Worm (Caenorhabditis elegans): ENCODE measurements around the gene fmo-5.
"Not testable (repeated sequence)": the region's sequence is repeated elsewhere in the genome, so short reads cannot be mapped to it uniquely, and the experiment has no call there.

fmo-5 gene

ce11 chrV:904232-904983 is 943 bp upstream of the fmo-5 start, which contains the start of gene trm-2A (continued):
- no peak for TF ChIP-seq lsy-27 (tag; optimal IDR thresholded peaks at IDR 0.05; ENCODE audit: borderline replicate concordance, insufficient read depth)
- peak; percentile 74 for TF ChIP-seq dpl-1 (GFP tag; optimal IDR thresholded peaks at IDR 0.05)
- peak; percentile 94 for TF ChIP-seq lin-54 (GFP tag; optimal IDR thresholded peaks at IDR 0.05)
- TF ChIP-seq egl-44 (GFP tag; IDR thresholded peaks at IDR 0.05): no peak
- no peak for TF ChIP-seq athp-1 (tag; optimal IDR thresholded peaks at IDR 0.05)
- TF ChIP-seq ceh-58 (GFP tag; IDR thresholded peaks at IDR 0.05): no peak

- no peak for TF ChIP-seq ztf-26 (tag; optimal IDR thresholded peaks at IDR 0.05)
- TF ChIP-seq ama-1 (optimal IDR thresholded peaks at IDR 0.05): no peak
- no peak for TF ChIP-seq ama-1 (GFP tag; optimal IDR thresholded peaks at IDR 0.05)
- no peak for TF ChIP-seq ztf-18 (tag; optimal IDR thresholded peaks at IDR 0.05)
- TF ChIP-seq ets-4 (GFP tag; optimal IDR thresholded peaks at IDR 0.05): no peak
Observed at ce11 chrV:899087-899486, 4.4 kb downstream of the fmo-5 start, which contains the start of gene nas-32. nas-32 (minus strand) TSS chrV:899187.

DNA sequence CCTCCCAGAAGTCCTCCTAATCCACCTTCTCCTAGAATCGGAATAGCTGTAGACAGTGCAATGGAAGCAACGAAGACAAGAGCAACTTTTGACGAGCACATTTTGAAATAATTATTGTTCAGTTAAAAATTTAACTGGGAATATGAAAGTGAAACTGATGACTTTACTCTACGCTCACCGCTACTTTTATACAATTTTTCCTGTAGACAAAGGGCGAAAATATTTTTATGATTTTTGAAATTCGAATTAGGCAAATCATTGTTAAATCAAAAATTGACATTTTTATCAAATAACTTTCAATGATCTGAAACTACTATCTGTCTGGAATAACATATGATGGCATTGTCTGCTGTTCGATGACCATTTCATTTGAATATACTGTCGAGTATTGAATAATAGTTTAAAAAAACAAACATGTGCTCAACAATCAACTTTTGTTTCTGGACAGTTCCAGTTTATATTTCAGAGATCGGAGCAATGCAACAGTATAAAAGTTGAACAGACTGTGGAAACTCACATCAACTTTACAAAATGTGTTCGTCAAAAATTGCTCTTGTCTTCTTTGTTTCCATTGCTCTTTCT is 9.9 kb downstream of the fmo-5 start, which contains the start of the genes srlf-23 and srlf-20:
Gene srlf-23 (minus strand): TSS at position 101 of the 582 bp plus-strand sequence.
Gene srlf-20 (plus strand): TSS at position 532 of the 582 bp plus-strand sequence.
- TF ChIP-seq ets-4 (GFP tag; optimal IDR thresholded peaks at IDR 0.05) (no peak), fkh-3 (tag; optimal IDR thresholded peaks at IDR 0.05) (no peak), cebp-1 (GFP tag; IDR thresholded peaks at IDR 0.05) (no peak), cebp-1 (tag; optimal IDR thresholded peaks at IDR 0.05) (no peak), pbrm-1 (GFP tag; IDR thresholded peaks at IDR 0.05) (no peak), B0261.1 (tag; optimal IDR thresholded peaks at IDR 0.05) (no peak), dpff-1 (tag; optimal IDR thresholded peaks at IDR 0.05) (no peak), lin-40 (tag; optimal IDR thresholded peaks at IDR 0.05) (no peak), ceh-58 (GFP tag; IDR thresholded peaks at IDR 0.05) (no peak), sptf-2 (GFP tag; optimal IDR thresholded peaks at IDR 0.05) (no peak), hsf-1 (GFP tag; IDR thresholded peaks at IDR 0.05) (no peak), F10E7.11 (tag; optimal IDR thresholded peaks at IDR 0.05) (no peak), egrh-3 (GFP tag; IDR thresholded peaks at IDR 0.05) (no peak), nfyb-1 (GFP tag; IDR thresholded peaks at IDR 0.05) (no peak), attf-5 (GFP tag; optimal IDR thresholded peaks at IDR 0.05) (no peak), pha-4 (tag; optimal IDR thresholded peaks at IDR 0.05) (no peak), mes-4 (tag; optimal IDR thresholded peaks at IDR 0.05) (no peak), D2030.7 (GFP tag; IDR thresholded peaks at IDR 0.05) (no peak), mel-28 (tag; optimal IDR thresholded peaks at IDR 0.05; ENCODE audit: borderline replicate concordance) (no peak)

DNA sequence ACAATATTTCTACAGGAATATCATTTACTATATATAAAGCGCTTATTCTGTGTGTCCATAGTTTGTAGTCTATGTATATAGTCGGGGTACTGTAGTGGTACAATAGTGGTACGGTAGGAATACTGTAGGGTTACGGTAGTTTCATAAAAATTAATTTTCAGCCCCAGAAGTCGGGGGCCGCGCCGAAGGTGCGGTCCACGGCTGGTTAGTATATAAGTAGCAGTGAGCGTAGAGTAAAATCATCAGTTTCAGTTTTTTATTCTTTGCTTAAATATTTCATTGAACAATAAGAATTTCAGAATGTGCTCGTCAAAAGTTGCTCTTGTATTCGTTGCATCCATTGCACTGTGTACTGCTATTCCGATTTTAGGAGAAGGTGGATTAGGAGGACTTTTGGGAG is 12.6 kb downstream of the fmo-5 start, which contains the start of gene srlf-22:
Gene srlf-22 (plus strand): TSS at position 301 of the 400 bp plus-strand sequence.
- TF ChIP-seq ceh-91 (GFP tag; IDR thresholded peaks at IDR 0.05); madf-10 (tag; optimal IDR thresholded peaks at IDR 0.05); ztf-28 (GFP tag; IDR thresholded peaks at IDR 0.05): not testable (repeated sequence)

DNA sequence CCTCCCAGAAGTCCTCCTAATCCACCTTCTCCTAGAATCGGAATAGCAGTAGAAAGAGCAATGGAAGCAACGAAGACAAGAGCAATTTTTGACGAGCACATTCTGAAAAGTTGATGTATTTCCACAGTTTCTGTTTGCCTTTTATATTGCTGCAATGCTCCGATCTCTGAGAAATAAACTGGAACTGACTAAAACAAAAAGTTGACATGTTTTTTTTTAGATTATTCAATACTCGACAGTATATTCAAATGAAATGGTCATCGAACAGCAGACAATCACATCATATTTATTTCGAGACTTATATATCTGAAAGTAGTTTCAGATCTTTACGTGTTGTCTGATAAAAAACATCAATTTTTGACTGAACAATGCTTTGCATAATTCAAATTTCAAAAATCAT is 13.0 kb downstream of the fmo-5 start, which contains the start of gene srlf-21:
Gene srlf-21 (minus strand): TSS at position 101 of the 400 bp plus-strand sequence.
- no peak for TF ChIP-seq nhr-120 (GFP tag; IDR thresholded peaks at IDR 0.05)
- TF ChIP-seq aptf-3 (GFP tag; IDR thresholded peaks at IDR 0.05): no peak
- TF ChIP-seq ztf-3 (GFP tag; optimal IDR thresholded peaks at IDR 0.05): no peak
- TF ChIP-seq hmg-1.2 (GFP tag; IDR thresholded peaks at IDR 0.05): no peak
- TF ChIP-seq ztf-18 (tag; optimal IDR thresholded peaks at IDR 0.05): no peak
- no peak for TF ChIP-seq ztf-28 (GFP tag; IDR thresholded peaks at IDR 0.05)
- no peak for TF ChIP-seq madf-3 (GFP tag; IDR thresholded peaks at IDR 0.05)
- no peak for TF ChIP-seq ceh-100 (GFP tag; IDR thresholded peaks at IDR 0.05)
- no peak for TF ChIP-seq F52B5.7 (tag; optimal IDR thresholded peaks at IDR 0.05)
- no peak for TF ChIP-seq tbx-9 (tag; optimal IDR thresholded peaks at IDR 0.05; ENCODE audit: borderline replicate concordance)
- TF ChIP-seq nhr-27 (tag; optimal IDR thresholded peaks at IDR 0.05): no peak
- TF ChIP-seq mcd-1 (GFP tag; IDR thresholded peaks at IDR 0.05): no peak
- no peak for TF ChIP-seq K11D2.4 (GFP tag; IDR thresholded peaks at IDR 0.05)
- TF ChIP-seq hmg-20 (GFP tag; IDR thresholded peaks at IDR 0.05): no peak

Data from whole organism, young adult.